Fruit fly (Drosophila melanogaster) whole organism, embryonic: Measurements from ENCODE around the gene vir-1.
A peak's percentile ranks its signal among the peaks of the same experiment; 100 is the strongest.

ENCODE experiments used
- Antp ChIP-seq: fragments of 200-800 bp; sonication (Bioruptor generic); optimal IDR thresholded peaks from 3 replicates; lab custom pipeline; 2016; ENCODE audit warnings: missing biosample characterization, missing genetic modification characterization
- Bgb ChIP-seq: fragments of 200-800 bp; sonication (Bioruptor generic); IDR thresholded peaks from 2 replicates; pipeline ENCODE4 v1.3.6; 2022; ENCODE audit warnings: missing biosample characterization, missing genetic modification characterization; ENCODE audit not compliant: partially characterized antibody
- CG10321 ChIP-seq: fragments of 200-800 bp; sonication (Bioruptor generic); IDR thresholded peaks from 2 replicates; pipeline ENCODE4 v1.3.6; 2022; ENCODE audit warnings: missing biosample characterization, missing genetic modification characterization
- CG10543 ChIP-seq: fragments of 200-800 bp; sonication (Bioruptor generic); optimal IDR thresholded peaks from 3 replicates; lab custom pipeline; 2017; ENCODE audit warnings: missing biosample characterization, mild to moderate bottlenecking, missing genetic modification characterization, moderate library complexity
- CG11247 ChIP-seq: fragments of 200-800 bp; sonication (Bioruptor generic); IDR thresholded peaks from 2 replicates; pipeline ENCODE4 v1.3.6; 2022; ENCODE audit warnings: missing biosample characterization, missing genetic modification characterization
- CG11504 ChIP-seq: fragments of 200-800 bp; sonication (Bioruptor generic); optimal IDR thresholded peaks from 3 replicates; lab custom pipeline; 2019; ENCODE audit warnings: missing biosample characterization, mild to moderate bottlenecking, missing genetic modification characterization, moderate library complexity
- CG12104 ChIP-seq: fragments of 200-800 bp; sonication (Bioruptor generic); optimal IDR thresholded peaks from 3 replicates; lab custom pipeline; 2016; ENCODE audit warnings: missing biosample characterization, missing genetic modification characterization
- CG18599 ChIP-seq: fragments of 200-800 bp; sonication (Bioruptor generic); optimal IDR thresholded peaks from 3 replicates; lab custom pipeline; 2017; ENCODE audit warnings: missing biosample characterization, missing genetic modification characterization, mild to moderate bottlenecking, moderate library complexity, missing genetic modification reagents
- CG31441 ChIP-seq: fragments of 200-800 bp; sonication (Bioruptor generic); IDR thresholded peaks from 2 replicates; pipeline ENCODE4 v1.3.6; 2022; ENCODE audit warnings: missing biosample characterization, missing genetic modification characterization
- CG34376 ChIP-seq: fragments of 200-800 bp; sonication (Bioruptor generic); optimal IDR thresholded peaks from 2 replicates; lab custom pipeline; 2018; ENCODE audit warnings: missing biosample characterization, mild to moderate bottlenecking, missing genetic modification characterization
- CG6175 ChIP-seq: fragments of 200-800 bp; sonication (Bioruptor generic); IDR thresholded peaks from 3 replicates; pipeline ENCODE4 v1.3.6; 2022; ENCODE audit warnings: missing biosample characterization, missing genetic modification characterization
- CG6689 ChIP-seq: fragments of 200-800 bp; sonication (Bioruptor generic); IDR thresholded peaks from 2 replicates; pipeline ENCODE4 v1.3.6; 2022; ENCODE audit warnings: missing biosample characterization, missing genetic modification characterization
- CG8478 ChIP-seq: fragments of >200 bp; optimal IDR thresholded peaks from 2 replicates; lab custom pipeline; 2018
- CG9876 ChIP-seq: fragments of 200-800 bp; sonication (Bioruptor generic); optimal IDR thresholded peaks from 2 replicates; lab custom pipeline; 2016; ENCODE audit warnings: missing biosample characterization, missing genetic modification characterization
- CkIIα-i1 ChIP-seq: fragments of 200-800 bp; sonication (Bioruptor generic); IDR thresholded peaks from 2 replicates; pipeline ENCODE4 v1.3.6; 2022; ENCODE audit warnings: missing biosample characterization, missing genetic modification characterization
- Deaf1 ChIP-seq: fragments of 200-800 bp; optimal IDR thresholded peaks from 3 replicates; lab custom pipeline; 2019; ENCODE audit warnings: missing biosample characterization, mild to moderate bottlenecking, missing genetic modification characterization, moderate library complexity
- Dll ChIP-seq: fragments of 200-800 bp; sonication (Bioruptor generic); IDR thresholded peaks from 4 replicates; pipeline ENCODE4 v1.3.6; 2022; ENCODE audit warnings: missing biosample characterization, missing genetic modification characterization; ENCODE audit not compliant: partially characterized antibody
- GATAe ChIP-seq: fragments of 200-800 bp; sonication (Bioruptor generic); conservative IDR thresholded peaks from 2 replicates; pipeline ENCODE4 v1.3.6; 2022; ENCODE audit warnings: missing biosample characterization, missing genetic modification characterization
- Hand ChIP-seq: fragments of 200-800 bp; sonication (Bioruptor generic); optimal IDR thresholded peaks from 2 replicates; lab custom pipeline; 2017; ENCODE audit warnings: mild to moderate bottlenecking, missing biosample characterization, missing genetic modification reagents, missing genetic modification characterization
- Hey ChIP-seq: fragments of 200-800 bp; sonication (Bioruptor generic); optimal IDR thresholded peaks from 3 replicates; lab custom pipeline; 2018; ENCODE audit warnings: missing biosample characterization, mild to moderate bottlenecking, missing genetic modification characterization
- Hmr ChIP-seq: fragments of 200-800 bp; sonication (Bioruptor generic); optimal IDR thresholded peaks from 3 replicates; lab custom pipeline; 2017; ENCODE audit warnings: mild to moderate bottlenecking, missing biosample characterization, missing genetic modification reagents, missing genetic modification characterization
- Hmx ChIP-seq: fragments of 200-800 bp; sonication (Bioruptor generic); optimal IDR thresholded peaks from 2 replicates; lab custom pipeline; 2016; ENCODE audit warnings: missing biosample characterization, missing genetic modification characterization
- Jarid2 ChIP-seq: fragments of 200-800 bp; sonication (Bioruptor generic); optimal IDR thresholded peaks from 3 replicates; lab custom pipeline; 2017; ENCODE audit warnings: mild to moderate bottlenecking, missing biosample characterization, missing genetic modification reagents, missing genetic modification characterization
- Med ChIP-seq: fragments of 200-800 bp; sonication (Bioruptor generic); peaks from one replicate; lab custom pipeline; 2016; ENCODE audit warnings: missing biosample characterization, missing genetic modification characterization, mild to moderate bottlenecking, inconsistent platforms, moderate library complexity
- Meics ChIP-seq: fragments of 200-800 bp; sonication (Bioruptor generic); optimal IDR thresholded peaks from 2 replicates; lab custom pipeline; 2017; ENCODE audit warnings: missing biosample characterization, mild to moderate bottlenecking, missing genetic modification characterization
- Oli ChIP-seq: fragments of 200-800 bp; sonication (Bioruptor generic); optimal IDR thresholded peaks from 2 replicates; lab custom pipeline; 2018; ENCODE audit warnings: missing biosample characterization, mild to moderate bottlenecking, missing genetic modification characterization, moderate library complexity
- Trl ChIP-seq, 3 experiments: fragments of >200 bp in 2 of 3; fragments of 200-800 bp in 1 of 3; sonication (Bioruptor generic) in 1 of 3; optimal IDR thresholded peaks; 2 replicates in 1 of 3; 3 replicates in 2 of 3; lab custom pipeline; 2016 to 2017; ENCODE audit warnings: missing biosample characterization in 1 of 3, missing genetic modification characterization in 1 of 3
- bowl ChIP-seq: fragments of 200-800 bp; sonication (Bioruptor generic); IDR thresholded peaks from 2 replicates; pipeline ENCODE4 v1.3.6; 2022; ENCODE audit warnings: missing biosample characterization, missing genetic modification characterization
- cas ChIP-seq: fragments of 200-800 bp; sonication (Bioruptor generic); IDR thresholded peaks from 2 replicates; pipeline ENCODE4 v1.3.6; 2022; ENCODE audit warnings: missing biosample characterization, missing genetic modification characterization
- cato ChIP-seq: fragments of 200-800 bp; sonication (Bioruptor generic); optimal IDR thresholded peaks from 2 replicates; lab custom pipeline; 2016; ENCODE audit warnings: missing biosample characterization, missing genetic modification characterization, borderline replicate concordance
- chinmo ChIP-seq: fragments of 200-800 bp; sonication (Bioruptor generic); IDR thresholded peaks from 4 replicates; pipeline ENCODE4 v1.3.6; 2022; ENCODE audit warnings: missing biosample characterization, missing genetic modification characterization; ENCODE audit not compliant: partially characterized antibody
- cwo ChIP-seq: fragments of 200-800 bp; sonication (Bioruptor generic); optimal IDR thresholded peaks from 3 replicates; lab custom pipeline; 2017; ENCODE audit warnings: missing biosample characterization, missing genetic modification characterization, mild to moderate bottlenecking, moderate library complexity, missing genetic modification reagents
- grn ChIP-seq: fragments of 200-800 bp; sonication (Bioruptor generic); optimal IDR thresholded peaks from 3 replicates; lab custom pipeline; 2017; ENCODE audit warnings: missing biosample characterization, missing genetic modification characterization
- ham ChIP-seq: fragments of 200-800 bp; sonication (Bioruptor generic); IDR thresholded peaks from 2 replicates; pipeline ENCODE4 v1.3.6; 2022; ENCODE audit warnings: missing biosample characterization, missing genetic modification characterization
- ind ChIP-seq: fragments of 200-800 bp; sonication (Bioruptor generic); optimal IDR thresholded peaks from 3 replicates; lab custom pipeline; 2016; ENCODE audit warnings: missing biosample characterization, missing genetic modification characterization
- jing ChIP-seq: fragments of 200-800 bp; sonication (Bioruptor generic); optimal IDR thresholded peaks from 2 replicates; lab custom pipeline; 2018; ENCODE audit warnings: missing biosample characterization, mild to moderate bottlenecking, missing genetic modification characterization
- lab ChIP-seq: fragments of 200-800 bp; sonication (Bioruptor generic); optimal IDR thresholded peaks from 3 replicates; lab custom pipeline; 2017; ENCODE audit warnings: missing biosample characterization, missing genetic modification characterization, mild to moderate bottlenecking, moderate library complexity, missing genetic modification reagents
- lbe ChIP-seq: fragments of 200-800 bp; sonication (Bioruptor generic); optimal IDR thresholded peaks from 2 replicates; lab custom pipeline; 2016; ENCODE audit warnings: missing biosample characterization, mild to moderate bottlenecking, missing genetic modification characterization
- mirr ChIP-seq: fragments of 200-800 bp; sonication (Bioruptor generic); optimal IDR thresholded peaks from 3 replicates; lab custom pipeline; 2018; ENCODE audit warnings: missing biosample characterization, mild to moderate bottlenecking, missing genetic modification characterization
- pfk ChIP-seq: fragments of 200-800 bp; sonication (Bioruptor generic); optimal IDR thresholded peaks from 2 replicates; lab custom pipeline; 2018; ENCODE audit warnings: missing biosample characterization, mild to moderate bottlenecking, missing genetic modification characterization, moderate library complexity
- prd ChIP-seq, 3 experiments: fragments of >200 bp in 2 of 3; fragments of 200-800 bp in 1 of 3; sonication (Bioruptor generic) in 1 of 3; optimal IDR thresholded peaks in 2 of 3; IDR thresholded peaks in 1 of 3; 2 replicates in 2 of 3; 3 replicates in 1 of 3; pipeline versions ENCODE4 v1.3.6 to Lab custom; 2017 to 2022; ENCODE audit warnings: missing biosample characterization in 1 of 3, missing genetic modification characterization in 1 of 3
- repo ChIP-seq: fragments of 200-800 bp; sonication (Bioruptor generic); optimal IDR thresholded peaks from 2 replicates; lab custom pipeline; 2016; ENCODE audit warnings: missing biosample characterization, missing genetic modification characterization
- salm ChIP-seq: fragments of 200-800 bp; sonication (Bioruptor generic); optimal IDR thresholded peaks from 2 replicates; lab custom pipeline; 2018; ENCODE audit warnings: missing biosample characterization, mild to moderate bottlenecking, missing genetic modification characterization
- sqz ChIP-seq: fragments of 200-800 bp; sonication (Bioruptor generic); optimal IDR thresholded peaks from 3 replicates; lab custom pipeline; 2018; ENCODE audit warnings: missing biosample characterization, mild to moderate bottlenecking, missing genetic modification characterization
- stwl ChIP-seq: fragments of 200-800 bp; sonication (Bioruptor generic); optimal IDR thresholded peaks from 3 replicates; lab custom pipeline; 2018; ENCODE audit warnings: missing biosample characterization, mild to moderate bottlenecking, missing genetic modification characterization, moderate library complexity
- sug ChIP-seq: fragments of 200-800 bp; optimal IDR thresholded peaks from 2 replicates; lab custom pipeline; 2019; ENCODE audit warnings: missing biosample characterization, mild to moderate bottlenecking, missing genetic modification characterization, moderate library complexity
- ttk ChIP-seq: fragments of 200-800 bp; sonication (Bioruptor generic); IDR thresholded peaks from 2 replicates; pipeline ENCODE4 v2.1.2; 2022; ENCODE audit warnings: missing biosample characterization, missing genetic modification characterization
- z ChIP-seq: fragments of 200-800 bp; sonication (Bioruptor generic); IDR thresholded peaks from 3 replicates; pipeline ENCODE4 v1.3.6; 2022; ENCODE audit warnings: missing biosample characterization, missing genetic modification characterization

Gene vir-1

DNA sequence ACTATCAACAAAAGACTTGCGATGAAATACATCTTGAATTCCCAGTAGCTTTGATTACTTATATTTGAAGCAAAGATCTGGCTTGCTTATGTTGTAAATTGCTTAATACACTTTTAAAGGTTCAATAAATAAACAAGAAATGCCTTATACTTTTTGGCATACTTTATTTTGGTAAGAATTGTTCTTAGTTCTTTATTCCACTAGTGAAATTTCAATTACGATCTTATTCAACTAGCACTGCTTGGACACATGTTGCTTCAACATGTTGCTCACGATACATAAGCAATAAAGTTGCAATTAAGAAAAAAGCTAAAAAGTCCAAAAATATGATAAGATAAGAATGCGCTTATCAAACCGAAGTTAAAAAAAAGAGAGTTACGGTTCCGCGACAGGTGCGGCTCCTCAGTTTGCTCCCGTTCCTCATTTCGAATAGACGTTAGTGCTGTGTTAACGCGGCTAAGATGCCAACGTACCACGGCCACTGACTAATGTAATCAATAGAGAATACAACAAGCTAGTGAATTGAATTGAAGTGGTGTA, 24.9 kb upstream of the vir-1 start, which contains the start of the genes CG5421 and Oatp33Eb (continued):
- TF ChIP-seq ind (GFP tag; lab: Kevin White, UChicago) (no peak), Hmr (GFP tag; lab: Kevin White, UChicago) (no peak), sqz (peak; percentile 10), cas (GFP tag; lab: Robert Waterston, UW) (no peak), Dll (GFP tag; lab: Robert Waterston, UW) (no peak), stwl (tag; lab: Kevin White, UChicago) (no peak), CG31441 (GFP tag; lab: Robert Waterston, UW) (no peak), Jarid2 (GFP tag; lab: Kevin White, UChicago) (peak; percentile 70), lbe (GFP tag; lab: Kevin White, UChicago) (peak; percentile 35), bowl (GFP tag; lab: Robert Waterston, UW) (no peak), Deaf1 (tag; lab: Kevin White, UChicago) (peak; percentile 54), jing (GFP tag; lab: Kevin White, UChicago) (no peak), cato (GFP tag; lab: Kevin White, UChicago) (no peak), mirr (GFP tag; lab: Kevin White, UChicago) (peak; percentile 50), CG6689 (no peak), CG8478 (lab: Kevin White, UChicago) (no peak), CG9876 (GFP tag; lab: Kevin White, UChicago) (no peak), CG11247 (no peak), Hmx (GFP tag; lab: Kevin White, UChicago) (no peak), Antp (GFP tag; lab: Kevin White, UChicago) (no peak), ttk (GFP tag; lab: Robert Waterston, UW) (no peak), Oli (no peak), Trl (optimal IDR thresholded peaks at IDR 0.05; lab: Kevin White, UChicago) (peak in 1 of 2 experiments; percentile 2), Trl (GFP tag; optimal IDR thresholded peaks at IDR 0.05; lab: Kevin White, UChicago) (no peak)
- TF ChIP-seq, all 482 proteins: peak for 13

DNA sequence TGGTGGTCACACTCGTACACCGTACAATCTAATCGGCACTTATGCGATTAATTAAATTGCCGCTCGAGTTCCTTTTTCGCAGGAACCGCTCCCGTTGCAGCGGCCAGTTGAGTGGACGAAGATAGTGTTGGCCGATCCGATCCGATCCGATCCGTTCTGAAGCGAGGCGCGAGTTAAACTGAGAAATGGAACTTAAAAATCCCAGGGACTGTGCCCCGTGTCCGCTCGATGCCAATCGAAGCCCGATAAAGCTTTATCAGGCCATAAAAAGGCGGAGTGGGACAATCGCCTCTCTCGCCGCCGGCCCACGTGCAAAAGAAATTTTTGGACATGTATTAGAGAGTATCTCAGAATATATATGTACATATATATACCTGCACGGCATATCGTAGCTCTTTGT, 22.5 kb upstream of the vir-1 start, which contains the start of gene Oatp33Ea:
Gene Oatp33Ea (minus strand): TSS at position 182 of the 400 bp plus-strand sequence.
- peak; percentile 61; the same call in 2 of the 3 replicates for TF ChIP-seq z (GFP tag; lab: Robert Waterston, UW)
- TF ChIP-seq ham (GFP tag; lab: Robert Waterston, UW), result no peak
- no peak for TF ChIP-seq CG10321
- peak; percentile 81 for TF ChIP-seq GATAe
- peak; percentile 59 for TF ChIP-seq CG10543 (GFP tag; lab: Kevin White, UChicago)
- TF ChIP-seq Bgb, result peak; percentile 39; the same call in 1 of the 2 replicates
- TF ChIP-seq Jarid2 (GFP tag; lab: Kevin White, UChicago), result peak; percentile 12
- peak; percentile 78 for TF ChIP-seq pfk (GFP tag; lab: Kevin White, UChicago)
- TF ChIP-seq chinmo, result 0 out of 4 replicates have a peak, but pooled peaks have one; percentile 34
- peak; percentile 33 for TF ChIP-seq CG18599
- TF ChIP-seq lab (GFP tag; lab: Kevin White, UChicago), result peak; percentile 43
- TF ChIP-seq mirr (GFP tag; lab: Kevin White, UChicago), result peak; percentile 80
- TF ChIP-seq CG12104 (GFP tag; lab: Kevin White, UChicago), result no peak
- peak; percentile 73 for TF ChIP-seq sug (tag; lab: Kevin White, UChicago)
- peak; percentile 70 for TF ChIP-seq Med (GFP tag; lab: Kevin White, UChicago)
- no peak for TF ChIP-seq Meics (GFP tag; lab: Kevin White, UChicago)
- peak; percentile 75 for TF ChIP-seq cwo
- no peak for TF ChIP-seq jing (GFP tag; lab: Kevin White, UChicago)
- TF ChIP-seq CG11504, result no peak
- TF ChIP-seq grn (GFP tag; lab: Kevin White, UChicago), result peak; percentile 95
- TF ChIP-seq salm (tag; lab: Kevin White, UChicago), result no peak
- peak; percentile 50; the same call in 1 of the 3 replicates for TF ChIP-seq CG6175
- no peak for TF ChIP-seq repo (GFP tag; lab: Kevin White, UChicago)
- TF ChIP-seq Hand (GFP tag; lab: Kevin White, UChicago), result no peak
- no peak for TF ChIP-seq CkIIα-i1 (GFP tag; lab: Robert Waterston, UW)
- TF ChIP-seq CG34376 (GFP tag; lab: Kevin White, UChicago), result peak; percentile 96
- TF ChIP-seq prd (optimal IDR thresholded peaks at IDR 0.05; lab: Kevin White, UChicago), result no peak
- no peak for TF ChIP-seq prd (GFP tag; IDR thresholded peaks at IDR 0.05; lab: Robert Waterston, UW)
- TF ChIP-seq Hey (tag; lab: Kevin White, UChicago), result peak; percentile 55
